Fruit fly (Drosophila melanogaster): ENCODE data around the gene Prx1.

Prx1 gene

dm6 chr3L:15207544-15207943, at the start of gene Prx1:
Gene Prx1 (plus strand): TSS chr3L:15207844.
- TF ChIP-seq noc (tag; optimal IDR thresholded peaks at IDR 0.05): no peak

dm6 chr3L:15158330-15159114, 49.1 kb upstream of the Prx1 start, which contains the start of the genes Msh6 and Prp31:
Gene Msh6 (minus strand): TSS chr3L:15158562.
Gene Prp31 (plus strand): TSS chr3L:15159100.
- TF ChIP-seq noc (tag; optimal IDR thresholded peaks at IDR 0.05): no peak

- TF ChIP-seq noc (tag; optimal IDR thresholded peaks at IDR 0.05): no peak
Observed at dm6 chr3L:15161549-15161948, 46.1 kb upstream of the Prx1 start, which contains the start of gene CG6878. Gene CG6878 (plus strand): TSS chr3L:15161817.

- TF ChIP-seq noc (tag; optimal IDR thresholded peaks at IDR 0.05): no peak
Observed at dm6 chr3L:15162005-15162404, 45.6 kb upstream of the Prx1 start.

dm6 chr3L:15162988-15163387, 44.7 kb upstream of the Prx1 start:
- TF ChIP-seq noc (tag; optimal IDR thresholded peaks at IDR 0.05): no peak

- TF ChIP-seq noc (tag; optimal IDR thresholded peaks at IDR 0.05): no peak
Observed at dm6 chr3L:15163414-15163813, 44.2 kb upstream of the Prx1 start, which contains the start of gene CG7011. Gene CG7011 (minus strand): TSS chr3L:15163628.

- TF ChIP-seq noc (tag; optimal IDR thresholded peaks at IDR 0.05): no peak
Observed at dm6 chr3L:15169010-15169409, 38.6 kb upstream of the Prx1 start.

- TF ChIP-seq noc (tag; optimal IDR thresholded peaks at IDR 0.05): no peak
Observed at dm6 chr3L:15169795-15170194, 37.8 kb upstream of the Prx1 start.

- TF ChIP-seq noc (tag; optimal IDR thresholded peaks at IDR 0.05): no peak
Observed at dm6 chr3L:15171769-15172403, 35.8 kb upstream of the Prx1 start.

- no peak for TF ChIP-seq noc (tag; optimal IDR thresholded peaks at IDR 0.05)
Observed at dm6 chr3L:15172404-15173055, 35.1 kb upstream of the Prx1 start.

dm6 chr3L:15174086-15174485, 33.6 kb upstream of the Prx1 start:
- no peak for TF ChIP-seq noc (tag; optimal IDR thresholded peaks at IDR 0.05)

dm6 chr3L:15174823-15175222, 32.8 kb upstream of the Prx1 start:
- TF ChIP-seq noc (tag; optimal IDR thresholded peaks at IDR 0.05): no peak

dm6 chr3L:15176641-15177215, 30.9 kb upstream of the Prx1 start:
- TF ChIP-seq noc (tag; optimal IDR thresholded peaks at IDR 0.05): no peak

- TF ChIP-seq noc (tag; optimal IDR thresholded peaks at IDR 0.05): no peak
Observed at dm6 chr3L:15178618-15179017, 29.0 kb upstream of the Prx1 start.

dm6 chr3L:15180816-15181215, 26.8 kb upstream of the Prx1 start:
- no peak for TF ChIP-seq noc (tag; optimal IDR thresholded peaks at IDR 0.05)

dm6 chr3L:15187782-15188181, 19.9 kb upstream of the Prx1 start:
- no peak for TF ChIP-seq noc (tag; optimal IDR thresholded peaks at IDR 0.05)
